Fruit fly (Drosophila melanogaster) whole organism, adult: Measurements from ENCODE around the gene CG42692.

Experiments
- CG11617 ChIP-seq: fragments of 200-800 bp; sonication (Bioruptor generic); optimal IDR thresholded peaks from 2 replicates; lab custom pipeline; 2017; ENCODE audit warnings: mild to moderate bottlenecking, missing biosample characterization, missing genetic modification reagents, missing genetic modification characterization
- CG12768 ChIP-seq: fragments of 200-800 bp; sonication (Bioruptor generic); optimal IDR thresholded peaks from 2 replicates; lab custom pipeline; 2017; ENCODE audit warnings: missing biosample characterization, missing genetic modification characterization, mild to moderate bottlenecking, moderate library complexity, missing genetic modification reagents
- CG33017 ChIP-seq: fragments of 200-800 bp; sonication (Bioruptor generic); optimal IDR thresholded peaks from 2 replicates; lab custom pipeline; 2018; ENCODE audit warnings: missing biosample characterization, mild to moderate bottlenecking, missing genetic modification characterization, moderate library complexity
- CG7045 ChIP-seq: fragments of 200-800 bp; sonication (Bioruptor generic); optimal IDR thresholded peaks from 2 replicates; lab custom pipeline; 2017; ENCODE audit warnings: missing biosample characterization, mild to moderate bottlenecking, missing genetic modification characterization
- CG7101 ChIP-seq: fragments of 200-800 bp; sonication (Bioruptor generic); optimal IDR thresholded peaks from 2 replicates; lab custom pipeline; 2018; ENCODE audit warnings: missing biosample characterization, mild to moderate bottlenecking, missing genetic modification characterization, moderate library complexity
- Clk ChIP-seq: fragments of 200-800 bp; sonication (Bioruptor generic); optimal IDR thresholded peaks from 2 replicates; lab custom pipeline; 2017; ENCODE audit warnings: missing biosample characterization, missing genetic modification characterization
- cic ChIP-seq: fragments of 200-800 bp; sonication (Bioruptor generic); optimal IDR thresholded peaks from 2 replicates; lab custom pipeline; 2017; ENCODE audit warnings: missing biosample characterization, mild to moderate bottlenecking, missing genetic modification characterization, moderate library complexity
- toe ChIP-seq: fragments of 200-800 bp; sonication (Bioruptor generic); optimal IDR thresholded peaks from 2 replicates; lab custom pipeline; 2016; ENCODE audit warnings: missing biosample characterization, missing genetic modification characterization

dm6 chr2L:14047170-14047632, 39.3 kb downstream of the CG42692 start, which contains the start of gene NimC4:
- TF ChIP-seq cic (GFP tag; lab: Kevin White, UChicago) (no peak), CG11617 (GFP tag; lab: Kevin White, UChicago) (no peak), CG7045 (no peak), toe (GFP tag; lab: Kevin White, UChicago) (no peak), Clk (GFP tag; lab: Kevin White, UChicago) (no peak), CG7101 (no peak), CG12768 (GFP tag; lab: Kevin White, UChicago) (no peak), CG33017 (tag; lab: Kevin White, UChicago) (no peak)
